Worm (Caenorhabditis elegans) whole organism, L1 larva: Measurements from ENCODE around the gene frpr-6.

Experiments
- C04F5.9 ChIP-seq: sonication (generic microtip); optimal IDR thresholded peaks from 2 replicates; lab custom pipeline; 2016; ENCODE audit warnings: missing genetic modification characterization, missing compliant biosample characterization
- C16A3.4 ChIP-seq: fragments of 150-350 bp; optimal IDR thresholded peaks from 2 replicates; lab custom pipeline; 2014; ENCODE audit warnings: missing biosample characterization, missing genetic modification characterization
- C34B4.2 ChIP-seq: sonication (generic microtip); optimal IDR thresholded peaks from 2 replicates; lab custom pipeline; 2017; ENCODE audit warnings: mild to moderate bottlenecking, missing genetic modification characterization, missing compliant biosample characterization
- alr-1 ChIP-seq: fragments of 200-800 bp; sonication (Bioruptor generic); optimal IDR thresholded peaks from 2 replicates; lab custom pipeline; 2018; ENCODE audit warnings: borderline replicate concordance, mild to moderate bottlenecking, missing genetic modification characterization, missing compliant biosample characterization
- ama-1 ChIP-seq: fragments of 150-350 bp; optimal IDR thresholded peaks from 2 replicates; lab custom pipeline; 2014
- blmp-1 ChIP-seq: fragments of 150-350 bp; optimal IDR thresholded peaks from 2 replicates; lab custom pipeline; 2014; ENCODE audit warnings: missing biosample characterization, missing genetic modification characterization
- ceh-63 ChIP-seq: fragments of 200-800 bp; sonication (Bioruptor generic); optimal IDR thresholded peaks from 2 replicates; lab custom pipeline; 2018; ENCODE audit warnings: mild to moderate bottlenecking, missing genetic modification characterization, missing compliant biosample characterization
- ceh-8 ChIP-seq: fragments of 200-800 bp; sonication (Bioruptor generic); optimal IDR thresholded peaks from 2 replicates; lab custom pipeline; 2018; ENCODE audit warnings: mild to moderate bottlenecking, missing genetic modification characterization, moderate library complexity, missing compliant biosample characterization
- ceh-82 ChIP-seq, 3 experiments: fragments of 150-350 bp in 1 of 3; sonication (generic microtip) in 2 of 3; optimal IDR thresholded peaks; 2 replicates each; lab custom pipeline; 2014 to 2017; ENCODE audit warnings: missing biosample characterization in 3 of 3, missing genetic modification characterization in 3 of 3
- ceh-88 ChIP-seq: fragments of 200-800 bp; sonication (Bioruptor generic); IDR thresholded peaks from 2 replicates; pipeline ENCODE4 v1.3.6; 2022; ENCODE audit warnings: missing genetic modification characterization, missing compliant biosample characterization
- ces-1 ChIP-seq: fragments of 150-350 bp; optimal IDR thresholded peaks from 2 replicates; lab custom pipeline; 2014; ENCODE audit warnings: missing biosample characterization, missing genetic modification reagents, missing genetic modification characterization
- dsc-1 ChIP-seq: sonication (generic microtip); optimal IDR thresholded peaks from 2 replicates; lab custom pipeline; 2016; ENCODE audit warnings: mild to moderate bottlenecking, missing genetic modification characterization, missing compliant biosample characterization
- egl-13 ChIP-seq: sonication (generic microtip); optimal IDR thresholded peaks from 2 replicates; lab custom pipeline; 2016; ENCODE audit warnings: missing genotype, missing genetic modification reagents, missing genetic modification characterization, missing compliant biosample characterization
- ets-5 ChIP-seq: fragments of 200-800 bp; sonication (Bioruptor generic); IDR thresholded peaks from 2 replicates; pipeline ENCODE4 v1.3.6; 2022; ENCODE audit warnings: missing genetic modification characterization, missing compliant biosample characterization
- fkh-10 ChIP-seq: sonication (generic microtip); optimal IDR thresholded peaks from 2 replicates; lab custom pipeline; 2017; ENCODE audit warnings: missing biosample characterization, missing genetic modification reagents, missing genetic modification characterization
- fkh-8 ChIP-seq: sonication (generic microtip); optimal IDR thresholded peaks from 2 replicates; lab custom pipeline; 2016; ENCODE audit warnings: mild to moderate bottlenecking, missing genetic modification characterization, missing compliant biosample characterization
- hlh-17 ChIP-seq: fragments of 200-800 bp; sonication (Bioruptor generic); optimal IDR thresholded peaks from 2 replicates; lab custom pipeline; 2018; ENCODE audit warnings: missing genetic modification characterization, mild to moderate bottlenecking, missing compliant biosample characterization, moderate library complexity, borderline replicate concordance
- hlh-4 ChIP-seq: sonication (generic microtip); optimal IDR thresholded peaks from 2 replicates; lab custom pipeline; 2016; ENCODE audit warnings: mild to moderate bottlenecking, missing genetic modification characterization, missing compliant biosample characterization
- irx-1 ChIP-seq: sonication (generic microtip); optimal IDR thresholded peaks from 2 replicates; lab custom pipeline; 2016; ENCODE audit warnings: missing genetic modification characterization, missing compliant biosample characterization
- isw-1 ChIP-seq: fragments of 200-800 bp; sonication (Bioruptor generic); IDR thresholded peaks from 2 replicates; pipeline ENCODE4 v1.3.6; 2022; ENCODE audit warnings: missing genetic modification characterization, missing compliant biosample characterization
- jun-1 ChIP-seq: fragments of 150-350 bp; optimal IDR thresholded peaks from 2 replicates; lab custom pipeline; 2014; ENCODE audit warnings: missing biosample characterization, missing genetic modification reagents, missing genetic modification characterization
- lin-14 ChIP-seq: fragments of 200-800 bp; sonication (Bioruptor generic); optimal IDR thresholded peaks from 2 replicates; lab custom pipeline; 2018; ENCODE audit warnings: mild to moderate bottlenecking, missing genetic modification characterization, moderate library complexity, missing compliant biosample characterization
- lin-39 ChIP-seq: fragments of 150-350 bp; optimal IDR thresholded peaks from 2 replicates; lab custom pipeline; 2014; ENCODE audit warnings: missing biosample characterization, missing genetic modification reagents, missing genetic modification characterization
- lir-3 ChIP-seq: sonication (generic microtip); optimal IDR thresholded peaks from 2 replicates; lab custom pipeline; 2016; ENCODE audit warnings: mild to moderate bottlenecking, missing genetic modification characterization, moderate library complexity, missing compliant biosample characterization; ENCODE audit not compliant: poor library complexity
- lsy-2 ChIP-seq, 2 experiments: fragments of 150-350 bp; optimal IDR thresholded peaks; 2 replicates each; lab custom pipeline; 2014; ENCODE audit warnings: missing biosample characterization in 2 of 2, missing genetic modification characterization in 2 of 2
- mab-9 ChIP-seq: fragments of 200-800 bp; sonication (Bioruptor generic); IDR thresholded peaks from 2 replicates; pipeline ENCODE4 v1.3.6; 2022; ENCODE audit warnings: missing genetic modification reagents, missing genetic modification characterization, missing compliant biosample characterization
- mdl-1 ChIP-seq, 2 experiments: fragments of 150-350 bp; optimal IDR thresholded peaks; 2 replicates each; lab custom pipeline; 2014 to 2017; ENCODE audit warnings: missing biosample characterization in 2 of 2, missing genetic modification characterization in 2 of 2, inconsistent platforms in 1 of 2
- mef-2 ChIP-seq: fragments of 150-350 bp; optimal IDR thresholded peaks from 2 replicates; lab custom pipeline; 2014; ENCODE audit warnings: missing biosample characterization, missing genetic modification characterization
- mep-1 ChIP-seq: fragments of 150-350 bp; optimal IDR thresholded peaks from 2 replicates; lab custom pipeline; 2014; ENCODE audit warnings: missing biosample characterization, missing genetic modification characterization
- nhr-11 ChIP-seq: fragments of 150-350 bp; optimal IDR thresholded peaks from 2 replicates; lab custom pipeline; 2014; ENCODE audit warnings: missing biosample characterization, missing genetic modification characterization
- nhr-19 ChIP-seq: fragments of 200-800 bp; sonication (Bioruptor generic); conservative IDR thresholded peaks from 2 replicates; pipeline ENCODE4 v1.3.6; 2022; ENCODE audit warnings: missing genetic modification characterization, missing compliant biosample characterization
- nhr-20 ChIP-seq: sonication (generic microtip); optimal IDR thresholded peaks from 2 replicates; lab custom pipeline; 2016; ENCODE audit warnings: mild to moderate bottlenecking, missing genetic modification characterization, missing compliant biosample characterization
- nhr-237 ChIP-seq: fragments of 150-350 bp; optimal IDR thresholded peaks from 2 replicates; lab custom pipeline; 2014; ENCODE audit warnings: missing biosample characterization, missing genetic modification characterization
- nhr-28 ChIP-seq: fragments of 150-350 bp; optimal IDR thresholded peaks from 2 replicates; lab custom pipeline; 2014; ENCODE audit warnings: missing biosample characterization, missing genetic modification characterization
- nhr-47 ChIP-seq: sonication (generic microtip); optimal IDR thresholded peaks from 2 replicates; lab custom pipeline; 2016; ENCODE audit warnings: mild to moderate bottlenecking, missing genetic modification characterization, moderate library complexity, missing compliant biosample characterization
- nhr-76 ChIP-seq: sonication (generic microtip); optimal IDR thresholded peaks from 2 replicates; lab custom pipeline; 2017; ENCODE audit warnings: missing biosample characterization, missing genetic modification characterization
- nhr-84 ChIP-seq: sonication (generic microtip); optimal IDR thresholded peaks from 2 replicates; lab custom pipeline; 2017; ENCODE audit warnings: missing biosample characterization, missing genetic modification characterization
- nhr-85 ChIP-seq: sonication (generic microtip); peaks from one replicate; lab custom pipeline; 2016; ENCODE audit warnings: missing genetic modification characterization, inconsistent platforms, missing compliant biosample characterization
- pax-3 ChIP-seq: fragments of 200-800 bp; sonication (Bioruptor generic); optimal IDR thresholded peaks from 2 replicates; lab custom pipeline; 2018; ENCODE audit warnings: mild to moderate bottlenecking, missing genetic modification characterization, moderate library complexity, missing compliant biosample characterization
- rnt-1 ChIP-seq: sonication (generic microtip); optimal IDR thresholded peaks from 2 replicates; lab custom pipeline; 2016; ENCODE audit warnings: mild to moderate bottlenecking, missing genetic modification characterization, moderate library complexity, missing compliant biosample characterization
- skn-1 ChIP-seq: fragments of 150-350 bp; optimal IDR thresholded peaks from 2 replicates; lab custom pipeline; 2014; ENCODE audit warnings: missing biosample characterization, missing genetic modification characterization
- snpc-4 ChIP-seq: fragments of 150-350 bp; optimal IDR thresholded peaks from 2 replicates; lab custom pipeline; 2014; ENCODE audit warnings: missing biosample characterization, missing genetic modification characterization
- snu-23 ChIP-seq: sonication (generic microtip); optimal IDR thresholded peaks from 2 replicates; lab custom pipeline; 2016; ENCODE audit warnings: missing genetic modification characterization, missing compliant biosample characterization
- sptf-1 ChIP-seq: fragments of 150-350 bp; optimal IDR thresholded peaks from 2 replicates; lab custom pipeline; 2014; ENCODE audit warnings: missing biosample characterization, missing genetic modification characterization
- swsn-7 ChIP-seq: sonication (generic microtip); optimal IDR thresholded peaks from 2 replicates; lab custom pipeline; 2016; ENCODE audit warnings: missing genetic modification characterization, missing compliant biosample characterization
- tlp-1 ChIP-seq: fragments of 150-350 bp; optimal IDR thresholded peaks from 2 replicates; lab custom pipeline; 2014; ENCODE audit warnings: missing biosample characterization, missing genetic modification characterization
- unc-130 ChIP-seq: fragments of 150-350 bp; optimal IDR thresholded peaks from 2 replicates; lab custom pipeline; 2017; ENCODE audit warnings: missing biosample characterization, missing genetic modification characterization, inconsistent platforms
- unc-30 ChIP-seq: sonication (generic microtip); optimal IDR thresholded peaks from 2 replicates; lab custom pipeline; 2017; ENCODE audit warnings: missing biosample characterization, missing genetic modification characterization
- unc-98 ChIP-seq: fragments of 200-800 bp; sonication (Bioruptor generic); IDR thresholded peaks from 2 replicates; pipeline ENCODE4 v1.3.6; 2022; ENCODE audit warnings: missing genetic modification characterization, missing compliant biosample characterization
- vab-15 ChIP-seq: sonication (generic microtip); optimal IDR thresholded peaks from 2 replicates; lab custom pipeline; 2017; ENCODE audit warnings: missing genotype, mild to moderate bottlenecking, missing genetic modification characterization, missing compliant biosample characterization
- xbp-1 ChIP-seq: sonication (generic microtip); optimal IDR thresholded peaks from 2 replicates; lab custom pipeline; 2016; ENCODE audit warnings: missing genetic modification characterization, missing compliant biosample characterization
- ztf-4 ChIP-seq: fragments of 150-350 bp; optimal IDR thresholded peaks from 2 replicates; lab custom pipeline; 2014; ENCODE audit warnings: missing biosample characterization, missing genetic modification characterization

frpr-6 gene

DNA sequence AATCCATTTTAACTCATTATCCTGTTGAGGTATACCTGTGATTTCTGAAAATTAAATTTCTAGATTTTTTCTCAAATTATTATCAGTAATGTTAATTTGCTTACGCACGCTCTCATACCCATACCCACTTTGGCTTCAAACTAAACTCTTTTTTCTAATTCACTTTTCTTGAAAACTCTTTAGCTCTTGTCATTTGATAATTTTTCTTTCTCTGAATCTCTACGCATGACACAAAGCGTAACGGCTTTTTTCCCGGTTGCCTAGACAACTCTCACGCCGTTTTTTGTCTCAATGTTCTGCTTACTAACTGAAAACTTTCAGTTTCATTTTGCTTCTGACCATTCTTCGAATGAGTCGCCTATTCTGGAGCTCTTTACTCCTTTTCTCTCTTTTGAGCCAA is 33.0 kb upstream of the frpr-6 start, which contains the start of gene B0222.1 (continued):
- TF ChIP-seq nhr-28, result no peak
- TF ChIP-seq ama-1 (lab: Kevin White, UChicago), result no peak
- no peak for TF ChIP-seq xbp-1
- TF ChIP-seq nhr-19 (GFP tag; lab: Robert Waterston, UW), result no peak
- no peak for TF ChIP-seq ets-5 (GFP tag; lab: Robert Waterston, UW)
- no peak for TF ChIP-seq isw-1 (GFP tag; lab: Robert Waterston, UW)
- TF ChIP-seq lin-14 (GFP tag; lab: Kevin White, UChicago), result peak; percentile 6
- peak; percentile 79 for TF ChIP-seq nhr-20 (tag; lab: Kevin White, UChicago)
- no peak for TF ChIP-seq nhr-76 (tag; lab: Kevin White, UChicago)
- TF ChIP-seq nhr-11 (tag; lab: Kevin White, UChicago), result peak; percentile 59
- no peak for TF ChIP-seq mef-2 (tag; lab: Kevin White, UChicago)
- peak; percentile 10 for TF ChIP-seq pax-3 (tag; lab: Kevin White, UChicago)
- no peak for TF ChIP-seq ces-1
- no peak for TF ChIP-seq lsy-2 (tag; optimal IDR thresholded peaks at IDR 0.05; lab: Kevin White, UChicago)
- peak; percentile 62 for TF ChIP-seq nhr-47 (tag; lab: Kevin White, UChicago)
- TF ChIP-seq swsn-7, result peak; percentile 3
- TF ChIP-seq fkh-10 (GFP tag; lab: Kevin White, UChicago), result no peak
- TF ChIP-seq hlh-17, result no peak
- TF ChIP-seq dsc-1 (tag; lab: Kevin White, UChicago), result peak; percentile 29
- TF ChIP-seq mdl-1 (tag; optimal IDR thresholded peaks at IDR 0.05; lab: Kevin White, UChicago), result no peak
- TF ChIP-seq unc-30 (tag; lab: Kevin White, UChicago), result no peak
- TF ChIP-seq lir-3 (tag; lab: Kevin White, UChicago), result no peak
- no peak for TF ChIP-seq lin-39
- TF ChIP-seq jun-1, result no peak
- no peak for TF ChIP-seq hlh-4 (tag; lab: Kevin White, UChicago)
- no peak for TF ChIP-seq blmp-1 (tag; lab: Kevin White, UChicago)
- no peak for TF ChIP-seq ztf-4 (tag; lab: Kevin White, UChicago)
- TF ChIP-seq nhr-85 (tag; lab: Kevin White, UChicago), result no peak
- no peak for TF ChIP-seq alr-1 (tag; lab: Kevin White, UChicago)
- no peak for TF ChIP-seq mab-9 (GFP tag; lab: Robert Waterston, UW)
- TF ChIP-seq fkh-8 (tag; lab: Kevin White, UChicago), result peak; percentile 95
- no peak for TF ChIP-seq C34B4.2 (tag; lab: Kevin White, UChicago)
- TF ChIP-seq nhr-237, result no peak
- no peak for TF ChIP-seq rnt-1 (tag; lab: Kevin White, UChicago)
- TF ChIP-seq tlp-1 (tag; lab: Kevin White, UChicago), result no peak
- TF ChIP-seq snpc-4 (tag; lab: Kevin White, UChicago), result no peak
- TF ChIP-seq ceh-63 (GFP tag; lab: Kevin White, UChicago), result no peak
- no peak for TF ChIP-seq ceh-82 (tag; optimal IDR thresholded peaks at IDR 0.05; lab: Kevin White, UChicago)
- TF ChIP-seq skn-1 (tag; lab: Kevin White, UChicago), result no peak
- TF ChIP-seq sptf-1, result no peak
- TF ChIP-seq ceh-8 (GFP tag; lab: Kevin White, UChicago), result no peak
- TF ChIP-seq unc-98 (GFP tag; lab: Robert Waterston, UW), result no peak
- no peak for TF ChIP-seq C16A3.4
- no peak for TF ChIP-seq vab-15

- TF ChIP-seq snpc-4 (tag; lab: Kevin White, UChicago) (no peak), snu-23 (GFP tag; lab: Kevin White, UChicago) (no peak), ets-5 (GFP tag; lab: Robert Waterston, UW) (no peak), unc-130 (tag; lab: Kevin White, UChicago) (no peak), C04F5.9 (tag; lab: Kevin White, UChicago) (no peak), nhr-84 (tag; lab: Kevin White, UChicago) (no peak), egl-13 (tag; lab: Kevin White, UChicago) (no peak), unc-30 (tag; lab: Kevin White, UChicago) (no peak), mep-1 (tag; lab: Kevin White, UChicago) (no peak), C16A3.4 (no peak), swsn-7 (no peak), C34B4.2 (tag; lab: Kevin White, UChicago) (no peak), pax-3 (tag; lab: Kevin White, UChicago) (no peak), irx-1 (tag; lab: Kevin White, UChicago) (no peak), lin-39 (no peak), nhr-47 (tag; lab: Kevin White, UChicago) (no peak), ceh-88 (no peak)
These were observed 31.1 kb upstream of the frpr-6 start, which contains the start of gene F21C10.1 for ce11 chrV:9132043-9132442. F21C10.1 (plus strand) TSS chrV:9132343.
